Worm (Caenorhabditis elegans) whole organism, late embryonic: Measurements from ENCODE around the gene mlt-4.

Source experiments
- ama-1 ChIP-seq: fragments of 150-350 bp; optimal IDR thresholded peaks from 2 replicates; lab custom pipeline; 2014
- ceh-48 ChIP-seq: sonication (generic microtip); optimal IDR thresholded peaks from 2 replicates; lab custom pipeline; 2016; ENCODE audit warnings: missing genetic modification characterization, inconsistent platforms, missing compliant biosample characterization
- dve-1 ChIP-seq: sonication (generic microtip); optimal IDR thresholded peaks from 2 replicates; lab custom pipeline; 2017; ENCODE audit warnings: antibody characterized with exemption, mild to moderate bottlenecking, missing genetic modification characterization, missing compliant biosample characterization
- fax-1 ChIP-seq: sonication (generic microtip); optimal IDR thresholded peaks from 2 replicates; lab custom pipeline; 2016; ENCODE audit warnings: missing genotype, missing genetic modification characterization, missing compliant biosample characterization
- lin-11 ChIP-seq: fragments of 200-800 bp; sonication (Bioruptor generic); optimal IDR thresholded peaks from 2 replicates; lab custom pipeline; 2018; ENCODE audit warnings: mild to moderate bottlenecking, missing genetic modification characterization, missing compliant biosample characterization
- pha-4 ChIP-seq: fragments of 150-350 bp; optimal IDR thresholded peaks from 2 replicates; lab custom pipeline; 2018; ENCODE audit warnings: missing biosample characterization, missing genetic modification reagents, missing genetic modification characterization
- rnt-1 ChIP-seq: sonication (generic microtip); optimal IDR thresholded peaks from 2 replicates; lab custom pipeline; 2016; ENCODE audit warnings: missing genetic modification characterization, missing compliant biosample characterization
- tbx-7 ChIP-seq: sonication (generic microtip); optimal IDR thresholded peaks from 2 replicates; lab custom pipeline; 2016; ENCODE audit warnings: missing genotype, missing genetic modification characterization, missing compliant biosample characterization
- unc-55 ChIP-seq: sonication (generic microtip); optimal IDR thresholded peaks from 2 replicates; lab custom pipeline; 2017; ENCODE audit warnings: missing biosample characterization, missing genetic modification reagents, missing genetic modification characterization

DNA sequence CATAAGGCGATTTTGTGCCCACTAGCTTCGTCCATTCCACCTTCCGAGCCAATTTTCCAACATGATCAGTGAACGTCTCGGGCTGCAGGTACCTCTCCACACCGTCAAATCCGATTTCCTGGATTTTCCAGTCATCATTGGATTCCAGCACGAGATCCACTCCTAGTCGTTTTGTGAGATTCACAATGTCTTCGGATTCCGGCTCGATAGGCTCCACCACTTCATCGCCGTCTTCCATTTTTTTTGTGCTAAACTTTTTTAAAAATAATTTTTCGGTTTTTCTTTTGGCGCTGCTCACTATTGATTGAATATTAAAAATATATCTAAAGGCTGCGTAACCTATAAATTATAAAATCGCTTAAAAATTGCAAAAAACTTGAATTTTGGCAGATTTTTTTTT is 22.2 kb downstream of the mlt-4 start, which contains the start of gene mdt-17:
- TF ChIP-seq pha-4 (tag; lab: Kevin White, UChicago) (no peak), ceh-48 (no peak), unc-55 (no peak), tbx-7 (tag; lab: Kevin White, UChicago) (no peak), lin-11 (tag; lab: Kevin White, UChicago) (no peak), rnt-1 (no peak), dve-1 (no peak), fax-1 (no peak), ama-1 (no peak)
